Worm (Caenorhabditis elegans): Measurements from ENCODE around the gene Y43D4A.5.

ce11 chrIV:16743530-16743929 lies 32.0 kb upstream of the Y43D4A.5 start, which contains the start of gene Y43D4A.1:
- TF ChIP-seq elt-2 (tag; optimal IDR thresholded peaks at IDR 0.05) (no peak), jun-1 (tag; optimal IDR thresholded peaks at IDR 0.05) (no peak), egl-13 (tag; optimal IDR thresholded peaks at IDR 0.05) (no peak), alr-1 (tag; optimal IDR thresholded peaks at IDR 0.05; ENCODE audit: borderline replicate concordance) (no peak)
